Fruit fly (Drosophila melanogaster) whole organism, prepupa: ENCODE measurements around the gene CG14693.

Experiments used
- Blimp-1 ChIP-seq: fragments of 200-800 bp; sonication (Bioruptor generic); optimal IDR thresholded peaks from 3 replicates; lab custom pipeline; 2017; ENCODE audit warnings: missing biosample characterization, missing genetic modification characterization, mild to moderate bottlenecking, moderate library complexity, missing genetic modification reagents
- CG16779 ChIP-seq: fragments of 200-800 bp; sonication (Bioruptor generic); optimal IDR thresholded peaks from 3 replicates; lab custom pipeline; 2017; ENCODE audit warnings: missing biosample characterization, mild to moderate bottlenecking, missing genetic modification characterization
- CG3032 ChIP-seq: fragments of 200-800 bp; optimal IDR thresholded peaks from 2 replicates; lab custom pipeline; 2019; ENCODE audit warnings: missing biosample characterization, mild to moderate bottlenecking, missing genetic modification characterization, moderate library complexity
- CG31627 ChIP-seq: fragments of 200-800 bp; sonication (Bioruptor generic); optimal IDR thresholded peaks from 3 replicates; lab custom pipeline; 2016; ENCODE audit warnings: missing biosample characterization, missing genetic modification characterization
- CG32006 ChIP-seq: fragments of 200-800 bp; sonication (Bioruptor generic); optimal IDR thresholded peaks from 3 replicates; lab custom pipeline; 2017; ENCODE audit warnings: missing biosample characterization, mild to moderate bottlenecking, missing genetic modification characterization
- CG34406 ChIP-seq: fragments of 200-800 bp; sonication (Bioruptor generic); optimal IDR thresholded peaks from 3 replicates; lab custom pipeline; 2016; ENCODE audit warnings: missing biosample characterization, missing genetic modification characterization
- CG3919 ChIP-seq: fragments of 200-800 bp; sonication (Bioruptor generic); optimal IDR thresholded peaks from 3 replicates; lab custom pipeline; 2016; ENCODE audit warnings: missing biosample characterization, missing genetic modification characterization
- CG4318 ChIP-seq: fragments of 200-800 bp; sonication (Bioruptor generic); optimal IDR thresholded peaks from 3 replicates; lab custom pipeline; 2017; ENCODE audit warnings: missing biosample characterization, mild to moderate bottlenecking, missing genetic modification characterization
- CG6163 ChIP-seq: fragments of 200-800 bp; sonication (Bioruptor generic); IDR thresholded peaks from 3 replicates; pipeline ENCODE4 v1.3.6; 2022; ENCODE audit warnings: missing biosample characterization, missing genetic modification characterization
- CG6276 ChIP-seq: fragments of 200-800 bp; sonication (Bioruptor generic); optimal IDR thresholded peaks from 2 replicates; lab custom pipeline; 2017; ENCODE audit warnings: missing biosample characterization, mild to moderate bottlenecking, missing genetic modification characterization
- CG6792 ChIP-seq: fragments of 200-800 bp; sonication (Bioruptor generic); optimal IDR thresholded peaks from 3 replicates; lab custom pipeline; 2016; ENCODE audit warnings: missing biosample characterization, missing genetic modification characterization
- CG6808 ChIP-seq: fragments of 200-800 bp; sonication (Bioruptor generic); optimal IDR thresholded peaks from 3 replicates; lab custom pipeline; 2017; ENCODE audit warnings: missing biosample characterization, missing genetic modification characterization, mild to moderate bottlenecking, moderate library complexity, missing genetic modification reagents
- CG8119 ChIP-seq: fragments of 200-800 bp; sonication (Bioruptor generic); IDR thresholded peaks from 3 replicates; pipeline ENCODE4 v1.3.6; 2022; ENCODE audit warnings: missing biosample characterization, missing genetic modification characterization
- CG8319 ChIP-seq: fragments of 200-800 bp; sonication (Bioruptor generic); optimal IDR thresholded peaks from 3 replicates; lab custom pipeline; 2016; ENCODE audit warnings: missing biosample characterization, missing genetic modification characterization
- CG9139 ChIP-seq: fragments of 200-800 bp; sonication (Bioruptor generic); optimal IDR thresholded peaks from 3 replicates; lab custom pipeline; 2017; ENCODE audit warnings: missing biosample characterization, mild to moderate bottlenecking, missing genetic modification characterization
- Eip78C ChIP-seq: fragments of 200-800 bp; sonication (Bioruptor generic); peaks from one replicate; lab custom pipeline; 2016; ENCODE audit warnings: missing biosample characterization, missing genetic modification characterization
- Ets21C ChIP-seq: fragments of 200-800 bp; sonication (Bioruptor generic); optimal IDR thresholded peaks from 3 replicates; lab custom pipeline; 2016; ENCODE audit warnings: missing biosample characterization, missing genetic modification characterization
- Hr38 ChIP-seq: sonication (Bioruptor generic); optimal IDR thresholded peaks from 2 replicates; lab custom pipeline; 2016; ENCODE audit warnings: missing biosample characterization, missing genetic modification characterization
- Hr4 ChIP-seq: fragments of 200-800 bp; sonication (Bioruptor generic); optimal IDR thresholded peaks from 3 replicates; lab custom pipeline; 2016; ENCODE audit warnings: missing biosample characterization, missing genetic modification characterization
- Met ChIP-seq: fragments of 200-800 bp; sonication (Bioruptor generic); optimal IDR thresholded peaks from 3 replicates; lab custom pipeline; 2016; ENCODE audit warnings: missing biosample characterization, missing genetic modification characterization
- OdsH ChIP-seq: fragments of 200-800 bp; sonication (Bioruptor generic); optimal IDR thresholded peaks from 3 replicates; lab custom pipeline; 2016; ENCODE audit warnings: missing biosample characterization, missing genetic modification characterization
- Smox ChIP-seq: fragments of 200-800 bp; sonication (Bioruptor generic); optimal IDR thresholded peaks from 3 replicates; lab custom pipeline; 2016; ENCODE audit warnings: missing biosample characterization, missing genetic modification characterization
- Sox102F ChIP-seq: fragments of 200-800 bp; sonication (Bioruptor generic); optimal IDR thresholded peaks from 2 replicates; lab custom pipeline; 2016; ENCODE audit warnings: missing biosample characterization, mild to moderate bottlenecking, missing genetic modification characterization
- Sox15 ChIP-seq: fragments of 200-800 bp; sonication (Bioruptor generic); optimal IDR thresholded peaks from 3 replicates; lab custom pipeline; 2016; ENCODE audit warnings: missing biosample characterization, missing genetic modification characterization
- acj6 ChIP-seq: fragments of 200-800 bp; sonication (Bioruptor generic); optimal IDR thresholded peaks from 3 replicates; lab custom pipeline; 2016; ENCODE audit warnings: missing biosample characterization, missing genetic modification characterization
- eg ChIP-seq: fragments of 200-800 bp; sonication (Bioruptor generic); IDR thresholded peaks from 3 replicates; pipeline ENCODE4 v1.3.6; 2022; ENCODE audit warnings: missing biosample characterization, missing genetic modification characterization
- esn ChIP-seq: fragments of 200-800 bp; sonication (Bioruptor generic); optimal IDR thresholded peaks from 2 replicates; lab custom pipeline; 2016; ENCODE audit warnings: missing biosample characterization, mild to moderate bottlenecking, missing genetic modification characterization, moderate library complexity
- fd59A ChIP-seq: fragments of 200-800 bp; sonication (Bioruptor generic); optimal IDR thresholded peaks from 2 replicates; lab custom pipeline; 2017; ENCODE audit warnings: missing biosample characterization, mild to moderate bottlenecking, missing genetic modification characterization, missing genetic modification reagents
- fd85E ChIP-seq: fragments of 200-800 bp; sonication (Bioruptor generic); optimal IDR thresholded peaks from 3 replicates; lab custom pipeline; 2016; ENCODE audit warnings: missing biosample characterization, missing genetic modification characterization
- fkh ChIP-seq: fragments of 200-800 bp; sonication (Bioruptor generic); optimal IDR thresholded peaks from 3 replicates; lab custom pipeline; 2017; ENCODE audit warnings: missing biosample characterization, mild to moderate bottlenecking, missing genetic modification characterization, moderate library complexity
- net ChIP-seq: fragments of 200-800 bp; sonication (Bioruptor generic); optimal IDR thresholded peaks from 3 replicates; lab custom pipeline; 2016; ENCODE audit warnings: missing biosample characterization, missing genetic modification characterization
- pdm3 ChIP-seq: fragments of 200-800 bp; sonication (Bioruptor generic); optimal IDR thresholded peaks from 3 replicates; lab custom pipeline; 2016; ENCODE audit warnings: missing biosample characterization, missing genetic modification characterization
- salr ChIP-seq, 2 experiments: fragments of 200-800 bp; sonication (Bioruptor generic); optimal IDR thresholded peaks; 3 replicates each; lab custom pipeline; 2016 to 2018; ENCODE audit warnings: missing biosample characterization in 2 of 2, missing genetic modification characterization in 2 of 2, mild to moderate bottlenecking in 1 of 2
- spab ChIP-seq: fragments of 200-800 bp; sonication (Bioruptor generic); optimal IDR thresholded peaks from 2 replicates; lab custom pipeline; 2017; ENCODE audit warnings: missing biosample characterization, mild to moderate bottlenecking, missing genetic modification characterization, missing genetic modification reagents
- ss ChIP-seq, 2 experiments: fragments of 200-800 bp; sonication (Bioruptor generic); optimal IDR thresholded peaks; 2 replicates in 1 of 2; 3 replicates in 1 of 2; lab custom pipeline; 2017 to 2018; ENCODE audit warnings: mild to moderate bottlenecking in 2 of 2, missing biosample characterization in 2 of 2, missing genetic modification characterization in 2 of 2, moderate library complexity in 1 of 2
- svp ChIP-seq: fragments of 200-800 bp; sonication (Bioruptor generic); peaks from one replicate; lab custom pipeline; 2016; ENCODE audit warnings: missing biosample characterization, missing genetic modification characterization
- vri ChIP-seq: fragments of 200-800 bp; sonication (Bioruptor generic); optimal IDR thresholded peaks from 3 replicates; lab custom pipeline; 2016; ENCODE audit warnings: missing biosample characterization, mild to moderate bottlenecking, missing genetic modification characterization

The CG14693 gene

dm6 chr3R:10784058-10784499 lies 30.8 kb downstream of the CG14693 start, which contains the start of the genes mRpL37 and Rbp1 (continued):
- TF ChIP-seq CG32006 (GFP tag; lab: Kevin White, UChicago) (no peak), acj6 (GFP tag; lab: Kevin White, UChicago) (peak; percentile 72), salr (GFP tag; optimal IDR thresholded peaks at IDR 0.05; lab: Kevin White, UChicago) (no peak), ss (GFP tag; optimal IDR thresholded peaks at IDR 0.05; lab: Kevin White, UChicago) (no peak), CG6163 (no peak), CG6792 (GFP tag; lab: Kevin White, UChicago) (peak; percentile 52), Ets21C (peak; percentile 62), vri (GFP tag; lab: Kevin White, UChicago) (no peak), fd85E (GFP tag; lab: Kevin White, UChicago) (no peak), CG8319 (no peak), Hr4 (GFP tag; lab: Kevin White, UChicago) (peak; percentile 69), CG3919 (GFP tag; lab: Kevin White, UChicago) (no peak), Eip78C (peak; percentile 78), Met (GFP tag; lab: Kevin White, UChicago) (no peak), Hr38 (GFP tag; lab: Kevin White, UChicago) (no peak), pdm3 (peak; percentile 70), spab (GFP tag; lab: Kevin White, UChicago) (no peak), OdsH (peak; percentile 74), Smox (GFP tag; lab: Kevin White, UChicago) (peak; percentile 70), CG3032 (tag; lab: Kevin White, UChicago) (peak; percentile 89), CG4318 (GFP tag; lab: Kevin White, UChicago) (peak; percentile 58), esn (peak; percentile 73), CG6276 (no peak), CG9139 (GFP tag; lab: Kevin White, UChicago) (no peak)
- TF ChIP-seq, all 60 proteins: peak for 28

DNA sequence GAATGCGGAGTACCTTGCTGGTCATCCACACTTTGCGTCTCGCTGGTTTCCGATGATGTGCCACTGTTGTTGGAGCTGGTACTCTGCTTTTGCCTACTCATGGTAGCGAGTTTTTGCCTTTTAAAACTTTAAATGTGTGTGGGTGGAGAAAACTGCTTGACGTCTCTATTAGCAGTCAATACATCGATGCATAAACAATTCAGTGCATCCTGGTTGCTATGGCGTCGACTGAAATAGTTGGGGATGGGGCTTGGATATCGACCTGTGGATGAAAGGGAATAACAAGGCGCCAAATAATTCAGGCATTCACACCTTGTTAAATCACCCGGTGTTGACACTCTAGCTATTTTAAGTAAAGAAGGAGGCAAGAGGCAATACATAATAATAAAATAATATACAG lies 32.7 kb downstream of the CG14693 start, which contains the start of gene CG42633:
Gene CG42633, minus strand, starts transcription at position 101 of the 400 bp plus-strand sequence.
- no peak for TF ChIP-seq CG16779
- TF ChIP-seq eg (GFP tag; lab: Robert Waterston, UW) = no peak
- no peak for TF ChIP-seq CG6808 (GFP tag; lab: Kevin White, UChicago)
- no peak for TF ChIP-seq CG34406 (GFP tag; lab: Kevin White, UChicago)
- TF ChIP-seq fd59A (GFP tag; lab: Kevin White, UChicago) = no peak
- no peak for TF ChIP-seq CG8119 (GFP tag; lab: Robert Waterston, UW)
- no peak for TF ChIP-seq CG3919 (GFP tag; lab: Kevin White, UChicago)
- no peak for TF ChIP-seq fkh (GFP tag; lab: Kevin White, UChicago)
- TF ChIP-seq Smox (GFP tag; lab: Kevin White, UChicago) = no peak
- TF ChIP-seq Sox15 (GFP tag; lab: Kevin White, UChicago) = no peak
- TF ChIP-seq Sox102F (GFP tag; lab: Kevin White, UChicago) = no peak
- no peak for TF ChIP-seq net
- TF ChIP-seq Ets21C = no peak
- TF ChIP-seq CG31627 (GFP tag; lab: Kevin White, UChicago) = no peak
- no peak for TF ChIP-seq salr (GFP tag; optimal IDR thresholded peaks at IDR 0.05; lab: Kevin White, UChicago)
- no peak for TF ChIP-seq CG9139 (GFP tag; lab: Kevin White, UChicago)
- no peak for TF ChIP-seq CG3032 (tag; lab: Kevin White, UChicago)

DNA sequence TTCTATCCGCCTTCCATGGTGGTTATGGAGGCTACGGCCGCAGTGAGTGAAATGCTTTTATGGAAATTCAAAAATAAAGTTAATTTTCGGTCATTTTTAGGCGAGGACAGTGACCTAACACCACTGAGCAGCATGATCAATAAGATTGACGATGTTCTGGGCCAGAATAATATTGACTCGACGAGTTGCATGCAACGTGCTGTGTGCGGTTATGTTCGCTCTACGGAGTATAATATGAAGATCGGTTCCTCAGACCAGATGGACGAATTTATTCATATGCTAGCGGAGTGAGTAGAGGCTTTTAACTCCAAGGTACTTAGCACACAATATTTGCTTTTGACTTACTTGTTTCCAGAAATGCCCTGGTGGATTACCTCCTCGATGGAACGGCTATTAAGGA lies 34.7 kb downstream of the CG14693 start:
- TF ChIP-seq Blimp-1 (GFP tag; lab: Kevin White, UChicago) (no peak), svp (GFP tag; lab: Kevin White, UChicago) (no peak), CG32006 (GFP tag; lab: Kevin White, UChicago) (no peak)
